Worm (Caenorhabditis elegans) whole organism, L4 larva: ENCODE measurements around the gene F49C5.9.

Experiments used
- F26F4.8 ChIP-seq: fragments of 200-800 bp; sonication (Bioruptor generic); conservative IDR thresholded peaks from 2 replicates; pipeline ENCODE4 v1.3.6; 2022; ENCODE audit warnings: missing genetic modification characterization, missing compliant biosample characterization
- F49E8.2 ChIP-seq: sonication (generic microtip); optimal IDR thresholded peaks from 2 replicates; lab custom pipeline; 2016; ENCODE audit warnings: missing compliant biosample characterization, mild to moderate bottlenecking, missing genetic modification characterization, borderline replicate concordance
- T20F7.1 ChIP-seq: fragments of 200-800 bp; sonication (Bioruptor generic); optimal IDR thresholded peaks from 2 replicates; lab custom pipeline; 2018; ENCODE audit warnings: mild to moderate bottlenecking, missing genetic modification characterization, missing compliant biosample characterization
- T26A8.4 ChIP-seq: fragments of 200-800 bp; sonication (Bioruptor generic); IDR thresholded peaks from 2 replicates; pipeline ENCODE4 v1.3.6; 2022; ENCODE audit warnings: missing genetic modification characterization, missing compliant biosample characterization
- Y48G9A.11 ChIP-seq: fragments of 200-800 bp; sonication (Bioruptor generic); IDR thresholded peaks from 2 replicates; pipeline ENCODE4 v1.3.6; 2022; ENCODE audit warnings: missing genetic modification reagents, missing genetic modification characterization, missing compliant biosample characterization
- ZK337.2 ChIP-seq: fragments of 200-800 bp; sonication (Bioruptor generic); IDR thresholded peaks from 2 replicates; pipeline ENCODE4 v1.3.6; 2022; ENCODE audit warnings: missing genetic modification reagents, missing genetic modification characterization, missing compliant biosample characterization
- ZK546.5 ChIP-seq, 2 experiments: sonication (generic microtip); optimal IDR thresholded peaks; 2 replicates each; lab custom pipeline; 2017; ENCODE audit warnings: missing biosample characterization in 2 of 2, missing genetic modification characterization in 2 of 2
- aha-1 ChIP-seq: fragments of 150-350 bp; peaks from one replicate; lab custom pipeline; 2014; ENCODE audit warnings: missing biosample characterization, missing genetic modification characterization
- aly-2 ChIP-seq: sonication (generic microtip); optimal IDR thresholded peaks from 2 replicates; lab custom pipeline; 2018; ENCODE audit warnings: missing biosample characterization, missing genetic modification characterization
- ceh-20 ChIP-seq: fragments of 200-800 bp; sonication (Bioruptor generic); IDR thresholded peaks from 2 replicates; pipeline ENCODE4 v1.3.6; 2022; ENCODE audit warnings: missing genetic modification reagents, missing genetic modification characterization, missing compliant biosample characterization
- ceh-32 ChIP-seq: sonication (generic microtip); optimal IDR thresholded peaks from 2 replicates; lab custom pipeline; 2016; ENCODE audit warnings: mild to moderate bottlenecking, missing genetic modification characterization, missing compliant biosample characterization; ENCODE audit not compliant: poor library complexity
- ceh-82 ChIP-seq: sonication (generic microtip); optimal IDR thresholded peaks from 2 replicates; lab custom pipeline; 2017; ENCODE audit warnings: missing biosample characterization, missing genetic modification characterization
- daf-19 ChIP-seq: fragments of 200-800 bp; sonication (Bioruptor generic); conservative IDR thresholded peaks from 2 replicates; pipeline ENCODE4 v1.3.6; 2022; ENCODE audit warnings: missing genetic modification characterization, missing compliant biosample characterization
- dmd-6 ChIP-seq: fragments of 200-800 bp; sonication (Bioruptor generic); IDR thresholded peaks from 2 replicates; pipeline ENCODE4 v1.3.6; 2022; ENCODE audit warnings: missing genetic modification reagents, missing genetic modification characterization, missing compliant biosample characterization
- dmd-8 ChIP-seq: fragments of 200-800 bp; sonication (Bioruptor generic); IDR thresholded peaks from 2 replicates; pipeline ENCODE4 v1.3.6; 2022; ENCODE audit warnings: missing genetic modification characterization, missing compliant biosample characterization
- dpl-1 ChIP-seq: fragments of 150-350 bp; optimal IDR thresholded peaks from 2 replicates; lab custom pipeline; 2014; ENCODE audit warnings: missing biosample characterization, missing genetic modification reagents, missing genetic modification characterization
- duxl-1 ChIP-seq: sonication (generic microtip); optimal IDR thresholded peaks from 2 replicates; lab custom pipeline; 2016; ENCODE audit warnings: mild to moderate bottlenecking, missing genetic modification characterization, moderate library complexity, missing compliant biosample characterization; ENCODE audit not compliant: poor library complexity
- egl-27 ChIP-seq: sonication (generic microtip); optimal IDR thresholded peaks from 3 replicates; lab custom pipeline; 2017; ENCODE audit warnings: missing biosample characterization, missing genetic modification reagents, missing genetic modification characterization
- hlh-11 ChIP-seq: fragments of 200-800 bp; sonication (Bioruptor generic); optimal IDR thresholded peaks from 2 replicates; lab custom pipeline; 2018; ENCODE audit warnings: mild to moderate bottlenecking, missing genetic modification characterization, missing compliant biosample characterization
- hmg-1.1 ChIP-seq: fragments of 200-800 bp; sonication (Bioruptor generic); IDR thresholded peaks from 2 replicates; pipeline ENCODE4 v1.3.6; 2022; ENCODE audit warnings: missing genetic modification reagents, missing genetic modification characterization, missing compliant biosample characterization
- jun-1 ChIP-seq: fragments of 150-350 bp; optimal IDR thresholded peaks from 2 replicates; lab custom pipeline; 2014; ENCODE audit warnings: missing biosample characterization, missing genetic modification reagents, missing genetic modification characterization
- lin-29 ChIP-seq: fragments of 200-800 bp; sonication (Bioruptor generic); IDR thresholded peaks from 2 replicates; pipeline ENCODE4 v1.3.6; 2022; ENCODE audit warnings: missing genetic modification reagents, missing genetic modification characterization, missing compliant biosample characterization
- lin-38 ChIP-seq: fragments of 200-800 bp; sonication (Bioruptor generic); IDR thresholded peaks from 2 replicates; pipeline ENCODE4 v1.3.6; 2022; ENCODE audit warnings: missing genetic modification reagents, missing genetic modification characterization, missing compliant biosample characterization
- lin-39 ChIP-seq: fragments of 150-350 bp; optimal IDR thresholded peaks from 2 replicates; lab custom pipeline; 2014; ENCODE audit warnings: missing biosample characterization, missing genetic modification reagents, missing genetic modification characterization
- lir-3 ChIP-seq: sonication (generic microtip); optimal IDR thresholded peaks from 2 replicates; lab custom pipeline; 2016; ENCODE audit warnings: mild to moderate bottlenecking, missing genetic modification characterization, missing compliant biosample characterization
- mep-1 ChIP-seq: fragments of 150-350 bp; sonication (generic microtip); optimal IDR thresholded peaks from 3 replicates; lab custom pipeline; 2014; ENCODE audit warnings: missing biosample characterization, missing genetic modification characterization
- nhr-10 ChIP-seq: fragments of 150-350 bp; optimal IDR thresholded peaks from 2 replicates; lab custom pipeline; 2014; ENCODE audit warnings: missing biosample characterization, missing genetic modification characterization
- nhr-237 ChIP-seq: sonication (generic microtip); optimal IDR thresholded peaks from 2 replicates; lab custom pipeline; 2017; ENCODE audit warnings: missing biosample characterization, missing genetic modification characterization
- nhr-28 ChIP-seq: fragments of 150-350 bp; optimal IDR thresholded peaks from 2 replicates; lab custom pipeline; 2014; ENCODE audit warnings: missing biosample characterization, missing genetic modification characterization
- nhr-48 ChIP-seq: sonication (generic microtip); optimal IDR thresholded peaks from 2 replicates; lab custom pipeline; 2016; ENCODE audit warnings: mild to moderate bottlenecking, missing genetic modification characterization, missing compliant biosample characterization
- nhr-6 ChIP-seq: fragments of 150-350 bp; optimal IDR thresholded peaks from 2 replicates; lab custom pipeline; 2014; ENCODE audit warnings: missing biosample characterization, missing genetic modification characterization
- nhr-77 ChIP-seq: fragments of 150-350 bp; optimal IDR thresholded peaks from 2 replicates; lab custom pipeline; 2014; ENCODE audit warnings: missing biosample characterization, missing genetic modification characterization
- pqm-1 ChIP-seq: sonication (generic microtip); optimal IDR thresholded peaks from 2 replicates; lab custom pipeline; 2017; ENCODE audit warnings: missing biosample characterization, missing genetic modification characterization
- saeg-2 ChIP-seq: fragments of 200-800 bp; sonication (Bioruptor generic); IDR thresholded peaks from 2 replicates; pipeline ENCODE4 v1.3.6; 2022; ENCODE audit warnings: missing genetic modification reagents, missing genetic modification characterization, missing compliant biosample characterization
- sdz-12 ChIP-seq: fragments of 200-800 bp; sonication (Bioruptor generic); optimal IDR thresholded peaks from 2 replicates; lab custom pipeline; 2018; ENCODE audit warnings: mild to moderate bottlenecking, missing genetic modification characterization, missing compliant biosample characterization
- set-16 ChIP-seq: fragments of 200-800 bp; sonication (Bioruptor generic); IDR thresholded peaks from 2 replicates; pipeline ENCODE4 v1.3.6; 2022; ENCODE audit warnings: missing genetic modification reagents, missing genetic modification characterization, missing compliant biosample characterization
- snpc-1.2 ChIP-seq: fragments of 200-800 bp; sonication (Bioruptor generic); IDR thresholded peaks from 2 replicates; pipeline ENCODE4 v1.3.6; 2022; ENCODE audit warnings: missing genetic modification reagents, missing genetic modification characterization, missing compliant biosample characterization
- spr-3 ChIP-seq: fragments of 200-800 bp; sonication (Bioruptor generic); optimal IDR thresholded peaks from 2 replicates; lab custom pipeline; 2018; ENCODE audit warnings: mild to moderate bottlenecking, missing genetic modification characterization, missing compliant biosample characterization
- tra-1 ChIP-seq: fragments of 200-800 bp; sonication (Bioruptor generic); IDR thresholded peaks from 2 replicates; pipeline ENCODE4 v1.3.6; 2022; ENCODE audit warnings: missing genetic modification reagents, missing genetic modification characterization, missing compliant biosample characterization
- unc-39 ChIP-seq: sonication (generic microtip); optimal IDR thresholded peaks from 2 replicates; lab custom pipeline; 2017; ENCODE audit warnings: missing biosample characterization, missing genetic modification characterization
- unc-62 ChIP-seq, 3 experiments: fragments of 150-350 bp in 1 of 3; sonication (generic microtip); optimal IDR thresholded peaks in 2 of 3; peaks in 1 of 3; 1 replicate in 1 of 3; 2 replicates in 2 of 3; lab custom pipeline; 2014 to 2017; ENCODE audit warnings: missing biosample characterization in 3 of 3, missing genetic modification characterization in 3 of 3, missing genetic modification reagents in 3 of 3, missing genotype in 1 of 3
- zfp-2 ChIP-seq: sonication (generic microtip); optimal IDR thresholded peaks from 2 replicates; lab custom pipeline; 2016; ENCODE audit warnings: mild to moderate bottlenecking, missing genetic modification characterization, missing compliant biosample characterization

Gene F49C5.9

ce11 chrII:12544533-12544932 lies at the start of gene F49C5.9:
Gene F49C5.9 (minus strand): TSS chrII:12544633.
- TF ChIP-seq aha-1: no peak
- no peak for TF ChIP-seq egl-27 (tag; lab: Kevin White, UChicago)
- no peak for TF ChIP-seq unc-39
- no peak for TF ChIP-seq mep-1 (tag; lab: Kevin White, UChicago)
- TF ChIP-seq nhr-237: no peak
- no peak for TF ChIP-seq nhr-10 (tag; lab: Kevin White, UChicago)
- TF ChIP-seq T20F7.1: no peak
- TF ChIP-seq ceh-20 (GFP tag; lab: Robert Waterston, UW): no peak
- TF ChIP-seq jun-1 (tag; lab: Kevin White, UChicago): no peak
- no peak for TF ChIP-seq lin-29
- TF ChIP-seq hlh-11: no peak
- no peak for TF ChIP-seq nhr-28
- TF ChIP-seq daf-19 (GFP tag; lab: Robert Waterston, UW): no peak
- no peak for TF ChIP-seq ceh-82 (tag; lab: Kevin White, UChicago)
- TF ChIP-seq saeg-2 (GFP tag; lab: Robert Waterston, UW): no peak
- no peak for TF ChIP-seq lin-38 (GFP tag; lab: Robert Waterston, UW)
- no peak for TF ChIP-seq pqm-1 (tag; lab: Kevin White, UChicago)

- TF ChIP-seq pqm-1 (tag; lab: Kevin White, UChicago) (peak; percentile 75), nhr-77 (tag; lab: Kevin White, UChicago) (no peak), dmd-6 (GFP tag; lab: Robert Waterston, UW) (peak; percentile 43), unc-62 (GFP tag; optimal IDR thresholded peaks at IDR 0.05 in 1 of 2; lab: Kevin White, UChicago) (peak in 1 of 2 experiments; percentile 47), unc-62 (tag; optimal IDR thresholded peaks at IDR 0.05; lab: Kevin White, UChicago) (no peak), duxl-1 (tag; lab: Kevin White, UChicago) (no peak), nhr-28 (no peak), nhr-6 (tag; lab: Kevin White, UChicago) (peak; percentile 63)
These were observed 36.5 kb upstream of the F49C5.9 start, which contains the start of gene clec-4 for ce11 chrII:12580952-12581351. Gene clec-4 (minus strand): TSS chrII:12581113.

ce11 chrII:12577754-12578153 lies 33.3 kb upstream of the F49C5.9 start, which contains the start of gene clec-8:
Gene clec-8 (minus strand): TSS chrII:12578061.
- TF ChIP-seq pqm-1 (tag; lab: Kevin White, UChicago) (peak; percentile 40), T26A8.4 (GFP tag; lab: Robert Waterston, UW) (no peak), tra-1 (no peak), dmd-6 (GFP tag; lab: Robert Waterston, UW) (peak; percentile 48; the same call in 1 of the 2 replicates), nhr-77 (tag; lab: Kevin White, UChicago) (peak; percentile 61), ceh-82 (tag; lab: Kevin White, UChicago) (no peak), nhr-28 (peak; percentile 55), lin-39 (no peak), nhr-48 (tag; lab: Kevin White, UChicago) (no peak), zfp-2 (no peak), dpl-1 (GFP tag; lab: Kevin White, UChicago) (no peak), ZK546.5 (tag; optimal IDR thresholded peaks at IDR 0.05; lab: Kevin White, UChicago) (no peak), ceh-32 (tag; lab: Kevin White, UChicago) (no peak), hlh-11 (peak; percentile 41), set-16 (GFP tag; lab: Robert Waterston, UW) (no peak), aly-2 (tag; lab: Kevin White, UChicago) (no peak)

- TF ChIP-seq sdz-12 (GFP tag; lab: Kevin White, UChicago) (no peak), hmg-1.1 (GFP tag; lab: Robert Waterston, UW) (no peak), F49E8.2 (tag; lab: Kevin White, UChicago) (no peak), dmd-8 (GFP tag; lab: Robert Waterston, UW) (no peak), lir-3 (tag; lab: Kevin White, UChicago) (no peak), F26F4.8 (GFP tag; lab: Robert Waterston, UW) (no peak), lin-29 (no peak), Y48G9A.11 (GFP tag; lab: Robert Waterston, UW) (no peak), spr-3 (GFP tag; lab: Kevin White, UChicago) (no peak), daf-19 (GFP tag; lab: Robert Waterston, UW) (no peak), ZK337.2 (GFP tag; lab: Robert Waterston, UW) (no peak), snpc-1.2 (GFP tag; lab: Robert Waterston, UW) (no peak)
These were observed 30.2 kb upstream of the F49C5.9 start, which contains the start of gene Y38E10A.3 for ce11 chrII:12574668-12575067. Gene Y38E10A.3 (minus strand): TSS chrII:12574768.
